Worm (Caenorhabditis elegans): ENCODE data around the gene clc-31.

Gene clc-31

DNA sequence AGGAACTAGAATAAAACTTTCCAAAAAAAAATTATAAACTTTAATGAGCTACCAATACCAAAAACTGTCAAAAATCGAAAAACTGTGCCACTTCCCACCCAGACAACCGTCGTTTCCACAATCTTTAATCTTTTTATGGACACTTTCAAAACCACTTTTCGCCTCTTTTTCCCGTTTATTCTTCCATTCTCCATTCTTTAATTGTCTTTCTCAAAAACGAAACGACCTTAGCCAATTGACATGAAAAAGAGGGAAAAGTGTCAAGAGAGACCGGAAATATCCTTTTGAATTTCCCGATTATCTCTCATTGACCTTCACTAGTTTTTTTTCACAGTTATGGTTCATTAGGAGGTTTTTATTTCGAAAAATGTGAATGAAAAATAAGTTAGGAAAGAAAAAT is 31.2 kb downstream of the clc-31 start:
- TF ChIP-seq lsy-2 (tag; optimal IDR thresholded peaks at IDR 0.05) = no peak
- TF ChIP-seq blmp-1 (tag; optimal IDR thresholded peaks at IDR 0.05) = peak; percentile 78
- TF ChIP-seq nhr-85 (tag) = peak; percentile 69

DNA sequence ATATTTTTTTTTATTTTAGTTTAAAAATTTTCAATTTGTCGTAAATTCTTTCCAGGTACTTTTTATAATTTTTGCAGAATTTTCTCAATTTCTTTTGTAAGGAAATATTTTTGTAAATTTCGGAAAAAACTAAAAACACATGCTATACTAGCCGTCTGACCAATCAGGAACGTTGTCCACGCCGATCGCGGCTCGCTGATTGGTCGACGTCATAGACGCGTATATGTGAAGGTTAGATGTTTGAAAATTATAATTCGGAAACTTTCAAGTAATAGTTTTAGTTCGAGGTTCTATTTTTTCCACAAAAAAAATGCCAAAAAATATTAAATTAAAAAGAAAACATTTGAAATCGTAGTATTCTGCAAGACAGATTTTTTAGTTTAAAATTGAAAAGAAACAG is 31.9 kb downstream of the clc-31 start:
- TF ChIP-seq grh-1 (GFP tag; IDR thresholded peaks at IDR 0.05) (no peak), blmp-1 (tag; optimal IDR thresholded peaks at IDR 0.05) (no peak), unc-130 (tag; optimal IDR thresholded peaks at IDR 0.05) (no peak), xbp-1 (tag; optimal IDR thresholded peaks at IDR 0.05) (peak; percentile 67), efl-1 (optimal IDR thresholded peaks at IDR 0.05) (no peak), efl-1 (GFP tag; optimal IDR thresholded peaks at IDR 0.05 in 1 of 2) (no peak), sptf-1 (tag; optimal IDR thresholded peaks at IDR 0.05) (no peak)

- TF ChIP-seq isw-1 (GFP tag; IDR thresholded peaks at IDR 0.05) (no peak), xbp-1 (tag; optimal IDR thresholded peaks at IDR 0.05) (no peak), lin-13 (GFP tag; optimal IDR thresholded peaks at IDR 0.05) (no peak), C16A3.4 (tag; optimal IDR thresholded peaks at IDR 0.05) (no peak), unc-86 (tag; optimal IDR thresholded peaks at IDR 0.05) (no peak), nhr-19 (GFP tag; conservative IDR thresholded peaks at IDR 0.05) (no peak), skn-1 (tag; optimal IDR thresholded peaks at IDR 0.05) (no peak), elt-2 (tag; optimal IDR thresholded peaks at IDR 0.05) (no peak), snpc-4 (tag; optimal IDR thresholded peaks at IDR 0.05) (no peak), aly-2 (tag; optimal IDR thresholded peaks at IDR 0.05) (no peak), ets-5 (GFP tag; IDR thresholded peaks at IDR 0.05) (no peak), mab-9 (GFP tag; IDR thresholded peaks at IDR 0.05) (no peak), ceh-88 (GFP tag; IDR thresholded peaks at IDR 0.05) (no peak), pag-3 (tag; optimal IDR thresholded peaks at IDR 0.05; ENCODE audit: borderline replicate concordance, insufficient read depth) (no peak), egl-27 (tag; optimal IDR thresholded peaks at IDR 0.05) (no peak), C04F5.9 (tag; optimal IDR thresholded peaks at IDR 0.05) (no peak), blmp-1 (tag; optimal IDR thresholded peaks at IDR 0.05) (no peak), lin-15B (tag; optimal IDR thresholded peaks at IDR 0.05) (no peak)
Observed at ce11 chrII:374950-375349, 34.6 kb downstream of the clc-31 start, which contains the start of gene C03H5.4. Gene C03H5.4, plus strand, starts transcription at chrII:375250.

DNA sequence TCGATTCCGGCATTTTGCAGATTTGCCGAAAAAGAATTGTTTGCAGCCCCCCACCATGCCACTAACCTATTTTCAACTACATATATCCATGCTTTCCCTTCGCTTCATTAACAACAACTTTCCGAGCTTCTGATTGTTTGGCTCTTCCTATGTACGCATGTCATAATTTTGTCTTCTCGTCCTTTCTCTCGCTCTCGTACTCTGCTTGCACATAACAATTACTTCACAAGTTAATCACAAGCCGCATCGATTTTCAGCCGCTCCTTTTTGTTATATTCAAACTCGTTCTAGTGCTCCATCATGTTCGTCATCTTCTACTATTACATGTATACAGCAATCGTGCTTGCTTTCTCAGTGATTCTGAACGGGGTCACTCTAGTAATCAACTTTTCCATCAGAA is 38.0 kb downstream of the clc-31 start, which contains the start of gene C03H5.9:
TSS of gene C03H5.9 (plus strand) at position 301 of the 400 bp plus-strand sequence.
- peak; percentile 39 for TF ChIP-seq nhr-85 (tag)
- no peak for TF ChIP-seq unc-130 (tag; optimal IDR thresholded peaks at IDR 0.05)
- TF ChIP-seq aly-2 (tag; optimal IDR thresholded peaks at IDR 0.05) = no peak
- no peak for TF ChIP-seq ceh-82 (tag; optimal IDR thresholded peaks at IDR 0.05)

- TF ChIP-seq zip-4 (GFP tag; optimal IDR thresholded peaks at IDR 0.05) = no peak
- TF ChIP-seq hpl-2 (GFP tag; optimal IDR thresholded peaks at IDR 0.05) = no peak
- no peak for TF ChIP-seq fkh-8 (tag; optimal IDR thresholded peaks at IDR 0.05)
- no peak for TF ChIP-seq nhr-77 (tag; optimal IDR thresholded peaks at IDR 0.05)
- no peak for TF ChIP-seq egl-13 (tag; optimal IDR thresholded peaks at IDR 0.05)
- no peak for TF ChIP-seq elt-2 (tag; optimal IDR thresholded peaks at IDR 0.05)
- TF ChIP-seq blmp-1 (tag; optimal IDR thresholded peaks at IDR 0.05) = no peak
- TF ChIP-seq nhr-90 (tag; optimal IDR thresholded peaks at IDR 0.05; ENCODE audit: poor library complexity) = no peak
- TF ChIP-seq nhr-84 (tag; optimal IDR thresholded peaks at IDR 0.05) = no peak
- TF ChIP-seq vab-15 (tag; optimal IDR thresholded peaks at IDR 0.05) = no peak
Observed at ce11 chrII:379935-380334, 39.6 kb downstream of the clc-31 start, which contains the start of gene C03H5.7. Gene C03H5.7, plus strand, starts transcription at chrII:380235.

DNA sequence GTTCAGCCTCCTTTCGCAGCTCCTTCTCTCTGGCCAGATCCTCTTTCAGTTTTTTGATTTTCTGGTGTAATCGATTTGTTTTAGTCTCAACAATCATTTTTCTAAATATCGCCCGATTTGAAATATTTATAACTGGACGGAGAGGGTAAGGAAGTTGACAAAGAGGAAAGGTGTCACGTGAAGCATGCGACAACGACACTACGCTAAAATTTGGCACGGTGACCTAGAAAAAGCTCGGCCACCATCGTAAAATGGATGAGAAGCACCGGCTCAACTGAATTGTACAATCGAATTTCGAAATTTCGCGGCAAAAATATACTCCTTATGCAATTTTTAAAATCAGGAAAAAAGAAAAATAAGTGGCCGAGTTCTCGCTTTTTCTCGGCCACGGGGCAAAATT is 44.9 kb downstream of the clc-31 start, which contains the start of gene C03H5.5:
TSS of gene C03H5.5 (minus strand) at position 101 of the 400 bp plus-strand sequence.
- TF ChIP-seq tbx-2 (tag; optimal IDR thresholded peaks at IDR 0.05) (no peak), efl-1 (optimal IDR thresholded peaks at IDR 0.05) (no peak), efl-1 (GFP tag; optimal IDR thresholded peaks at IDR 0.05 in 1 of 2) (peak in 1 of 2 experiments; percentile 80)

Measured in whole organism, L1 larva.